Fruit fly (Drosophila melanogaster): Measurements from ENCODE around the gene Pmi.

Gene Pmi

DNA sequence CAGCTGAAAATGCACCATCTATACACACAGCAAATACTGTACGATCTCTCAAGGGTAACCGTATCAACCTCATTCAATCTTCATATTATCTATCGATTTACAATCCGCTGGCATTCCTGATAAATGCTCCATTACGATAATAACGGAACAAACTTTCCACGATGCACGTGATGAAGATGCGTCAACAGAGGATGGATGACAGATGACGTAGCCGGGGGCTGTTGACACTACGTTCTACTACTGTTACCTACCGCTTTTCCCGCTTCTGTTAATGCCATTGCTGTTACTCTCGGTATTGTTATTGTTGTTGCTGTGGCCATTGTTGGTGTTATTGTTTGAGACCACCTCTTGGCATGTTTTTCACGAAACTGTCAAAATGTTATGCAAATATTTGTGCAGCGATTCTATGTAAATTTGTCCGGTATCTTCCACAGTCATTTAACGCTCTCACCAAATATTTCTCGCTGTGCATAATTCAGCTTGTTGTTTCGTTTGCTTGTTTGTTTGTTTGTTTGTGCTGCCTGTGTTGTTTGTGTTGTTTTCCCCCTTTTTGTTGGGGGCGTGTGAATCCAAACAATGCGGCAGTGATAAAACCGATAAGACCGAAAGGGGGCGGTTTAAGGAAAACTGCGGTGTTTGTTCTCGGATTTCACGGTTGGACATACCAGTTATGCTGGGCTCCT, 44.1 kb downstream of the Pmi start (continued):
- TF ChIP-seq CG14667 (GFP tag; IDR thresholded peaks at IDR 0.05) (no peak), Six4 (GFP tag; optimal IDR thresholded peaks at IDR 0.05) (peak; percentile 86), gsb (GFP tag; IDR thresholded peaks at IDR 0.05) (no peak; the same call in 1 of the 2 replicates), CG4730 (GFP tag; IDR thresholded peaks at IDR 0.05) (0 out of 2 replicates have a peak, but pooled peaks have one; percentile 23), CG10654 (GFP tag; optimal IDR thresholded peaks at IDR 0.05) (peak; percentile 85), abd-A (tag; optimal IDR thresholded peaks at IDR 0.05) (no peak), CG7372 (GFP tag; IDR thresholded peaks at IDR 0.05) (no peak), CG14710 (tag; optimal IDR thresholded peaks at IDR 0.05) (peak; percentile 89), Ets97D (GFP tag; optimal IDR thresholded peaks at IDR 0.05) (peak; percentile 15), schlank (tag; optimal IDR thresholded peaks at IDR 0.05) (peak; percentile 34), Nf-YC (tag; optimal IDR thresholded peaks at IDR 0.05) (peak; percentile 37), nau (GFP tag; optimal IDR thresholded peaks at IDR 0.05) (peak; percentile 92), CG1647 (GFP tag; optimal IDR thresholded peaks at IDR 0.05) (peak; percentile 78), da (GFP tag; optimal IDR thresholded peaks at IDR 0.05) (peak; percentile 60), CG32772 (GFP tag; IDR thresholded peaks at IDR 0.05) (peak; percentile 17; the same call in 1 of the 2 replicates), CG17328 (GFP tag; IDR thresholded peaks at IDR 0.05) (peak; percentile 46; the same call in 1 of the 2 replicates), B-H1 (GFP tag; IDR thresholded peaks at IDR 0.05) (peak; percentile 21; the same call in 1 of the 3 replicates), lbe (GFP tag; optimal IDR thresholded peaks at IDR 0.05) (no peak), CG16863 (GFP tag; optimal IDR thresholded peaks at IDR 0.05) (peak; percentile 90), fru (optimal IDR thresholded peaks at IDR 0.05) (no peak), CG17359 (tag; optimal IDR thresholded peaks at IDR 0.05) (peak; percentile 93), CG4820 (GFP tag; optimal IDR thresholded peaks at IDR 0.05) (peak; percentile 57), pzg (GFP tag; optimal IDR thresholded peaks at IDR 0.05) (no peak), CG6765 (GFP tag; optimal IDR thresholded peaks at IDR 0.05) (peak; percentile 44), CG8388 (GFP tag; optimal IDR thresholded peaks at IDR 0.05) (peak; percentile 56), twi (tag; optimal IDR thresholded peaks at IDR 0.05) (peak; percentile 60), CG31224 (GFP tag; IDR thresholded peaks at IDR 0.05) (0 out of 2 replicates have a peak, but pooled peaks have one; percentile 21), HLH54F (GFP tag; optimal IDR thresholded peaks at IDR 0.05) (peak; percentile 57), MBD-R2 (GFP tag; IDR thresholded peaks at IDR 0.05) (no peak), pb (GFP tag; optimal IDR thresholded peaks at IDR 0.05) (peak; percentile 73), cwo (GFP tag; optimal IDR thresholded peaks at IDR 0.05) (peak; percentile 59), HmgZ (tag; optimal IDR thresholded peaks at IDR 0.05) (peak; percentile 76), CG12942 (GFP tag; optimal IDR thresholded peaks at IDR 0.05) (peak; percentile 84), CG8290 (GFP tag; optimal IDR thresholded peaks at IDR 0.05) (peak; percentile 81), CG8290 (tag; optimal IDR thresholded peaks at IDR 0.05) (peak; percentile 60 to 84), disco-r (GFP tag; optimal IDR thresholded peaks at IDR 0.05) (peak; percentile 72), Hsf (GFP tag; optimal IDR thresholded peaks at IDR 0.05) (peak; percentile 67), Elba2 (GFP tag; optimal IDR thresholded peaks at IDR 0.05) (no peak), CG7556 (GFP tag; optimal IDR thresholded peaks at IDR 0.05) (peak; percentile 80), CG1832 (GFP tag; optimal IDR thresholded peaks at IDR 0.05) (no peak), Blimp-1 (GFP tag; optimal IDR thresholded peaks at IDR 0.05) (peak; percentile 89), esg (GFP tag; conservative IDR thresholded peaks at IDR 0.05) (no peak), CG30403 (GFP tag; optimal IDR thresholded peaks at IDR 0.05) (peak; percentile 43), CG9437 (GFP tag; optimal IDR thresholded peaks at IDR 0.05) (peak; percentile 90), CG12155 (GFP tag; optimal IDR thresholded peaks at IDR 0.05) (no peak), CG9876 (GFP tag; optimal IDR thresholded peaks at IDR 0.05) (peak; percentile 80), CHES-1-like (GFP tag; optimal IDR thresholded peaks at IDR 0.05) (peak; percentile 81), salm (tag; optimal IDR thresholded peaks at IDR 0.05) (peak; percentile 74), CG4360 (GFP tag; IDR thresholded peaks at IDR 0.05) (peak; percentile 74), fd96Cb (tag; optimal IDR thresholded peaks at IDR 0.05) (peak; percentile 80), CG10147 (GFP tag; optimal IDR thresholded peaks at IDR 0.05) (peak; percentile 73)

All from whole organism, embryonic.